Worm (Caenorhabditis elegans) whole organism, early embryonic: ENCODE results near the gene clh-5.

Source experiments
- F13C5.2 ChIP-seq: sonication (generic microtip); optimal IDR thresholded peaks from 2 replicates; lab custom pipeline; 2017; ENCODE audit warnings: mild to moderate bottlenecking, missing genetic modification characterization, inconsistent platforms, missing compliant biosample characterization
- ama-1 ChIP-seq: fragments of 150-350 bp; optimal IDR thresholded peaks from 2 replicates; lab custom pipeline; 2014
- ceh-13 ChIP-seq: fragments of 200-800 bp; sonication (Bioruptor generic); optimal IDR thresholded peaks from 2 replicates; lab custom pipeline; 2018; ENCODE audit warnings: mild to moderate bottlenecking, missing genetic modification characterization, missing compliant biosample characterization
- hmbx-1 ChIP-seq: sonication (generic microtip); optimal IDR thresholded peaks from 2 replicates; lab custom pipeline; 2016; ENCODE audit warnings: mild to moderate bottlenecking, missing genetic modification characterization, missing compliant biosample characterization
- hmg-4 ChIP-seq: fragments of 200-800 bp; sonication (Bioruptor generic); optimal IDR thresholded peaks from 2 replicates; lab custom pipeline; 2018; ENCODE audit warnings: mild to moderate bottlenecking, missing genetic modification characterization, missing compliant biosample characterization
- sea-1 ChIP-seq: fragments of 200-800 bp; sonication (Bioruptor generic); conservative IDR thresholded peaks from 2 replicates; pipeline ENCODE4 v1.3.6; 2022; ENCODE audit warnings: missing genetic modification characterization, missing compliant biosample characterization
- tbx-11 ChIP-seq: fragments of 200-800 bp; sonication (Bioruptor generic); IDR thresholded peaks from 2 replicates; pipeline ENCODE4 v1.3.6; 2022; ENCODE audit warnings: missing genetic modification characterization, missing compliant biosample characterization

DNA sequence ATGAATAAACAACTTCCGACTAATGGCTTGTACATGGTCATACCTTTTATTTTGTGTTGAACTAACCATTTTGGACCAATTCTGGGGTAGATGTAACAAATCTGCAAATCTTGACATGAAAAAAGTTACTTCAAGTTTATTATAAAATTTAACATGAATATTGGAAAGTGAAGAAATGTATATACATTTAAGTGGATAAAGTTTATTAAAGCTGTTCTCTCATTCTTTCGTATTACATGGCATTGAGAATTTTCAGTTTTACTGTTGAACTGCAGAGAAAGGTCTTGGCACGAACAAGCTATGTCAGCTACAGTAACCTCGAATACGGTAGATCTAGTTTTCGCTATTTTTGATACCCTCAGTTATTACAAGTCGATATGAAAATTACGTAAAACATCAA is 4.8 kb downstream of the clh-5 start, which contains the start of gene C07H4.1:
- TF ChIP-seq tbx-11 (GFP tag; lab: Robert Waterston, UW) (no peak), F13C5.2 (tag; lab: Kevin White, UChicago) (no peak), ceh-13 (GFP tag; lab: Kevin White, UChicago) (no peak), hmbx-1 (tag; lab: Kevin White, UChicago) (no peak), ama-1 (lab: Kevin White, UChicago) (no peak), hmg-4 (GFP tag; lab: Kevin White, UChicago) (no peak), sea-1 (no peak)
